Worm (Caenorhabditis elegans) whole organism, mixed stage, embryonic: Measurements from ENCODE around the gene srh-79.

Experiments
- M03D4.4 ChIP-seq: sonication (generic microtip); optimal IDR thresholded peaks from 2 replicates; lab custom pipeline; 2017; ENCODE audit warnings: mild to moderate bottlenecking, missing genetic modification characterization, missing compliant biosample characterization
- bed-3 ChIP-seq: fragments of 200-800 bp; sonication (Bioruptor generic); optimal IDR thresholded peaks from 3 replicates; lab custom pipeline; 2018; ENCODE audit warnings: mild to moderate bottlenecking, missing genetic modification characterization, moderate library complexity, missing compliant biosample characterization
- blmp-1 ChIP-seq: fragments of 150-350 bp; optimal IDR thresholded peaks from 2 replicates; lab custom pipeline; 2014; ENCODE audit warnings: missing biosample characterization, missing genetic modification characterization
- ceh-43 ChIP-seq: fragments of 200-800 bp; sonication (Bioruptor generic); optimal IDR thresholded peaks from 2 replicates; lab custom pipeline; 2018; ENCODE audit warnings: mild to moderate bottlenecking, missing genetic modification characterization, moderate library complexity, missing compliant biosample characterization
- ces-1 ChIP-seq: fragments of 150-350 bp; optimal IDR thresholded peaks from 2 replicates; lab custom pipeline; 2014; ENCODE audit warnings: missing biosample characterization, missing genetic modification reagents, missing genetic modification characterization
- cnd-1 ChIP-seq: fragments of 200-800 bp; sonication (Bioruptor generic); optimal IDR thresholded peaks from 2 replicates; lab custom pipeline; 2018; ENCODE audit warnings: mild to moderate bottlenecking, missing genetic modification characterization, missing compliant biosample characterization
- drap-1 ChIP-seq: fragments of 200-800 bp; sonication (Bioruptor generic); optimal IDR thresholded peaks from 3 replicates; lab custom pipeline; 2018; ENCODE audit warnings: mild to moderate bottlenecking, missing genetic modification characterization, missing compliant biosample characterization
- elt-1 ChIP-seq: sonication (generic microtip); optimal IDR thresholded peaks from 2 replicates; lab custom pipeline; 2017; ENCODE audit warnings: missing genetic modification characterization, mild to moderate bottlenecking, missing compliant biosample characterization, antibody characterized with exemption, moderate library complexity, borderline replicate concordance; ENCODE audit not compliant: insufficient read depth
- elt-3 ChIP-seq: fragments of 150-350 bp; optimal IDR thresholded peaks from 2 replicates; lab custom pipeline; 2014; ENCODE audit warnings: missing biosample characterization, missing genetic modification characterization
- flh-1 ChIP-seq: fragments of 200-800 bp; sonication (Bioruptor generic); optimal IDR thresholded peaks from 2 replicates; lab custom pipeline; 2018; ENCODE audit warnings: mild to moderate bottlenecking, missing genetic modification characterization, moderate library complexity, missing compliant biosample characterization
- ham-2 ChIP-seq: fragments of 200-800 bp; sonication (Bioruptor generic); optimal IDR thresholded peaks from 2 replicates; lab custom pipeline; 2018; ENCODE audit warnings: mild to moderate bottlenecking, missing genetic modification characterization, missing compliant biosample characterization
- hlh-1 ChIP-seq: fragments of 150-350 bp; optimal IDR thresholded peaks from 2 replicates; lab custom pipeline; 2014; ENCODE audit warnings: missing biosample characterization, missing genetic modification reagents, missing genetic modification characterization
- lin-13 ChIP-seq: fragments of 150-350 bp; optimal IDR thresholded peaks from 2 replicates; lab custom pipeline; 2014; ENCODE audit warnings: missing biosample characterization, missing genetic modification characterization
- lin-32 ChIP-seq: fragments of 200-800 bp; sonication (Bioruptor generic); optimal IDR thresholded peaks from 2 replicates; lab custom pipeline; 2018; ENCODE audit warnings: mild to moderate bottlenecking, missing genetic modification characterization, missing compliant biosample characterization
- lsy-2 ChIP-seq: fragments of 150-350 bp; optimal IDR thresholded peaks from 2 replicates; lab custom pipeline; 2014; ENCODE audit warnings: missing biosample characterization, missing genetic modification characterization
- mab-5 ChIP-seq: fragments of 150-350 bp; optimal IDR thresholded peaks from 2 replicates; lab custom pipeline; 2014; ENCODE audit warnings: missing biosample characterization, missing genetic modification characterization
- mls-2 ChIP-seq: sonication (generic microtip); optimal IDR thresholded peaks from 2 replicates; lab custom pipeline; 2016; ENCODE audit warnings: mild to moderate bottlenecking, missing genetic modification characterization, moderate library complexity, missing compliant biosample characterization
- nhr-12 ChIP-seq: fragments of 150-350 bp; optimal IDR thresholded peaks from 2 replicates; lab custom pipeline; 2014; ENCODE audit warnings: missing biosample characterization, missing genetic modification characterization
- nhr-2 ChIP-seq: fragments of 150-350 bp; optimal IDR thresholded peaks from 2 replicates; lab custom pipeline; 2014; ENCODE audit warnings: missing biosample characterization, missing genetic modification characterization
- nhr-237 ChIP-seq: fragments of 150-350 bp; optimal IDR thresholded peaks from 2 replicates; lab custom pipeline; 2014; ENCODE audit warnings: missing biosample characterization, missing genetic modification characterization
- nhr-28 ChIP-seq: fragments of 150-350 bp; optimal IDR thresholded peaks from 2 replicates; lab custom pipeline; 2014; ENCODE audit warnings: missing biosample characterization, missing genetic modification characterization
- nhr-76 ChIP-seq: sonication (generic microtip); optimal IDR thresholded peaks from 2 replicates; lab custom pipeline; 2017; ENCODE audit warnings: missing biosample characterization, missing genetic modification characterization
- pha-4 ChIP-seq: fragments of 150-350 bp; optimal IDR thresholded peaks from 2 replicates; lab custom pipeline; 2018; ENCODE audit warnings: missing biosample characterization, missing genetic modification reagents, missing genetic modification characterization
- sem-2 ChIP-seq: fragments of 200-800 bp; sonication (Bioruptor generic); optimal IDR thresholded peaks from 2 replicates; lab custom pipeline; 2018; ENCODE audit warnings: mild to moderate bottlenecking, missing genetic modification characterization, missing compliant biosample characterization
- snpc-4 ChIP-seq: fragments of 150-350 bp; optimal IDR thresholded peaks from 2 replicates; lab custom pipeline; 2014; ENCODE audit warnings: missing biosample characterization, missing genetic modification characterization
- sptf-1 ChIP-seq: sonication (generic microtip); optimal IDR thresholded peaks from 2 replicates; lab custom pipeline; 2017; ENCODE audit warnings: mild to moderate bottlenecking, missing genetic modification characterization, moderate library complexity, missing compliant biosample characterization
- unc-120 ChIP-seq: sonication (generic microtip); optimal IDR thresholded peaks from 2 replicates; lab custom pipeline; 2017; ENCODE audit warnings: missing genetic modification characterization, missing compliant biosample characterization; ENCODE audit not compliant: poor library complexity, severe bottlenecking
- unc-39 ChIP-seq: fragments of 150-350 bp; optimal IDR thresholded peaks from 2 replicates; lab custom pipeline; 2014; ENCODE audit warnings: missing biosample characterization, missing genetic modification characterization
- unc-62 ChIP-seq: fragments of 150-350 bp; optimal IDR thresholded peaks from 2 replicates; lab custom pipeline; 2014; ENCODE audit warnings: missing biosample characterization, missing genetic modification reagents, missing genetic modification characterization
- zip-8 ChIP-seq: fragments of 150-350 bp; optimal IDR thresholded peaks from 2 replicates; lab custom pipeline; 2014; ENCODE audit warnings: missing biosample characterization, missing genetic modification characterization
- ztf-11 ChIP-seq: fragments of 150-350 bp; optimal IDR thresholded peaks from 2 replicates; lab custom pipeline; 2014; ENCODE audit warnings: missing biosample characterization, missing genetic modification characterization

The srh-79 gene

ce11 chrV:7520077-7520476 is 22.5 kb downstream of the srh-79 start, which contains the start of gene srb-19:
Gene srb-19, minus strand, starts transcription at chrV:7520177.
- TF ChIP-seq ces-1: peak; percentile 31
- TF ChIP-seq nhr-2 (tag; lab: Kevin White, UChicago): no peak

- TF ChIP-seq lsy-2 (tag; lab: Kevin White, UChicago): no peak
- no peak for TF ChIP-seq drap-1 (GFP tag; lab: Kevin White, UChicago)
- no peak for TF ChIP-seq ham-2
- TF ChIP-seq nhr-76 (tag; lab: Kevin White, UChicago): no peak
- TF ChIP-seq nhr-28 (tag; lab: Kevin White, UChicago): no peak
- TF ChIP-seq lin-32 (GFP tag; lab: Kevin White, UChicago): no peak
- no peak for TF ChIP-seq M03D4.4 (tag; lab: Kevin White, UChicago)
- no peak for TF ChIP-seq pha-4
- no peak for TF ChIP-seq mls-2 (tag; lab: Kevin White, UChicago)
- no peak for TF ChIP-seq sem-2
- TF ChIP-seq flh-1: no peak
- TF ChIP-seq cnd-1 (tag; lab: Kevin White, UChicago): no peak
- no peak for TF ChIP-seq sptf-1 (tag; lab: Kevin White, UChicago)
- TF ChIP-seq unc-62: no peak
- TF ChIP-seq ceh-43 (GFP tag; lab: Kevin White, UChicago): no peak
- TF ChIP-seq snpc-4: no peak
- no peak for TF ChIP-seq blmp-1 (tag; lab: Kevin White, UChicago)
- TF ChIP-seq mab-5: no peak
- no peak for TF ChIP-seq unc-39
Measured at ce11 chrV:7521304-7521703, 23.8 kb downstream of the srh-79 start.

- TF ChIP-seq ham-2 (no peak), sem-2 (no peak), mab-5 (no peak), drap-1 (GFP tag; lab: Kevin White, UChicago) (no peak)
Measured at ce11 chrV:7522279-7522678, 24.7 kb downstream of the srh-79 start, which contains the start of gene C54F6.15. Gene C54F6.15, minus strand, starts transcription at chrV:7522379.

- TF ChIP-seq unc-120 (tag; lab: Kevin White, UChicago) (no peak), M03D4.4 (tag; lab: Kevin White, UChicago) (no peak), ces-1 (no peak), sem-2 (no peak), zip-8 (tag; lab: Kevin White, UChicago) (no peak), elt-3 (tag; lab: Kevin White, UChicago) (no peak), snpc-4 (no peak), lin-13 (no peak), pha-4 (no peak)
Measured at ce11 chrV:7523392-7523791, 25.9 kb downstream of the srh-79 start, which contains the start of gene C54F6.6. Gene C54F6.6, plus strand, starts transcription at chrV:7523692.

- TF ChIP-seq nhr-237 (tag; lab: Kevin White, UChicago) (no peak), sem-2 (no peak), blmp-1 (tag; lab: Kevin White, UChicago) (no peak), lin-13 (no peak), ztf-11 (no peak), bed-3 (no peak), nhr-12 (tag; lab: Kevin White, UChicago) (no peak), hlh-1 (tag; lab: Kevin White, UChicago) (no peak), pha-4 (no peak), unc-120 (tag; lab: Kevin White, UChicago) (no peak), unc-39 (no peak), mab-5 (no peak)
Measured at ce11 chrV:7524447-7524846, 26.9 kb downstream of the srh-79 start, which contains the start of gene C54F6.20. Gene C54F6.20, plus strand, starts transcription at chrV:7524747.

ce11 chrV:7525695-7526094 is 28.2 kb downstream of the srh-79 start, which contains the start of gene C54F6.18:
Gene C54F6.18, plus strand, starts transcription at chrV:7525995.
- TF ChIP-seq mab-5 (no peak), ces-1 (no peak), ceh-43 (GFP tag; lab: Kevin White, UChicago) (no peak), nhr-12 (tag; lab: Kevin White, UChicago) (no peak), snpc-4 (no peak), ztf-11 (no peak), M03D4.4 (tag; lab: Kevin White, UChicago) (no peak), lin-13 (no peak), hlh-1 (tag; lab: Kevin White, UChicago) (no peak), sem-2 (no peak), elt-1 (no peak), lin-32 (GFP tag; lab: Kevin White, UChicago) (no peak), elt-3 (tag; lab: Kevin White, UChicago) (no peak)
